Fruit fly (Drosophila melanogaster) whole organism, wandering third instar larva: ENCODE measurements around the gene CG33287.

Experiments used
- Dfd ChIP-seq: fragments of >200 bp; optimal IDR thresholded peaks from 2 replicates; lab custom pipeline; 2017; ENCODE audit warnings: missing biosample characterization, missing genetic modification characterization
- GATAd ChIP-seq: sonication (Bioruptor generic); optimal IDR thresholded peaks from 2 replicates; lab custom pipeline; 2016; ENCODE audit warnings: missing biosample characterization, missing genetic modification characterization
- Hr83 ChIP-seq: fragments of 200-300 bp; sonication (Bioruptor generic); optimal IDR thresholded peaks from 2 replicates; lab custom pipeline; 2016; ENCODE audit warnings: missing biosample characterization, mild to moderate bottlenecking, missing genetic modification characterization, moderate library complexity; ENCODE audit not compliant: poor library complexity, severe bottlenecking
- N ChIP-seq: fragments of >200 bp; optimal IDR thresholded peaks from 2 replicates; lab custom pipeline; 2018; ENCODE audit warnings: missing biosample characterization, missing external identifiers, missing genetic modification characterization
- OdsH ChIP-seq: fragments of 200-800 bp; sonication (Bioruptor generic); optimal IDR thresholded peaks from 2 replicates; lab custom pipeline; 2016; ENCODE audit warnings: missing biosample characterization, mild to moderate bottlenecking, missing genetic modification characterization
- fru ChIP-seq: fragments of 200-800 bp; sonication (Bioruptor generic); optimal IDR thresholded peaks from 3 replicates; lab custom pipeline; 2016; ENCODE audit warnings: missing biosample characterization, mild to moderate bottlenecking, missing genetic modification characterization
- lola ChIP-seq: fragments of >200 bp; optimal IDR thresholded peaks from 2 replicates; lab custom pipeline; 2017; ENCODE audit warnings: missing biosample characterization, missing genetic modification characterization
- pan ChIP-seq: fragments of >200 bp; optimal IDR thresholded peaks from 2 replicates; lab custom pipeline; 2017
- sv ChIP-seq: fragments of 200-800 bp; sonication (Bioruptor generic); optimal IDR thresholded peaks from 3 replicates; lab custom pipeline; 2016; ENCODE audit warnings: missing biosample characterization, missing genetic modification characterization
- usp ChIP-seq: fragments of >200 bp; optimal IDR thresholded peaks from 2 replicates; lab custom pipeline; 2017; ENCODE audit warnings: missing biosample characterization, missing genetic modification characterization

DNA sequence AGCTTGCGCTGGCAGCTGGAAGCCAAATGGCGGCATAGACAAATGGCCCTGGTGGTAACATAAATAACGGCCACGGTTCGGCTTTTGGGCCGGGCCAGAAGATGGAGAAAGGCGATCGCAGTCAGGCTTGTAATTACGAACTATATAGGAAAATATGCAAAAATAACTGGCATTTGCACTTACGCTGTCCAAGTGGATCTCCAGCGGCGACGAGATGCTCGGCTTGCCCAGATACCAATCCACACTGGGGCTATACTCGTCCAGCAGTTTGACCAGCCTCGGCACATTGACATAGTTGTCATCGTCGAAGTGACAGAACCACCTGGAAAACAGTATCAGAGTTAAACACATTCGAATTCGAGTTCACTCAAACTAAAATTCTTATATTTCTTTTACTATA, 42.9 kb downstream of the CG33287 start, which contains the start of gene CG10589:
- TF ChIP-seq usp (GFP tag; lab: Kevin White, UChicago) (no peak), Dfd (GFP tag; lab: Kevin White, UChicago) (no peak), lola (GFP tag; lab: Kevin White, UChicago) (no peak), Hr83 (GFP tag; lab: Kevin White, UChicago) (no peak), pan (no peak), fru (GFP tag; lab: Kevin White, UChicago) (no peak), OdsH (GFP tag; lab: Kevin White, UChicago) (no peak), N (GFP tag; lab: Kevin White, UChicago) (no peak), GATAd (GFP tag; lab: Kevin White, UChicago) (no peak), sv (GFP tag; lab: Kevin White, UChicago) (no peak)
